ENCODE assay signal across 6 worm cellular contexts in genomic region chrX:6399450-6399849, ce11.
A peak's percentile ranks its signal among the peaks of the same experiment; 100 is the strongest.
TF ChIP-seq lines count a peak whose summit lies in the region.

No protein-coding gene starts in this region.

TF ChIP-seq in whole organism, L1 larva, 84 proteins besides CTCF, POLR2A, EP300 and RAD21:
- TF ChIP-seq lin-35 (GFP tag; optimal IDR thresholded peaks at IDR 0.05; lab: Kevin White, UChicago) (no peak), nhr-11 (tag; optimal IDR thresholded peaks at IDR 0.05; lab: Kevin White, UChicago) (no peak), lin-14 (GFP tag; optimal IDR thresholded peaks at IDR 0.05; lab: Kevin White, UChicago) (peak; percentile 49), pqm-1 (tag; optimal IDR thresholded peaks at IDR 0.05; lab: Kevin White, UChicago) (no peak), blmp-1 (tag; optimal IDR thresholded peaks at IDR 0.05; lab: Kevin White, UChicago) (no peak), ets-5 (GFP tag; IDR thresholded peaks at IDR 0.05; lab: Robert Waterston, UW) (no peak), nhr-85 (tag; lab: Kevin White, UChicago) (no peak), nhr-71 (tag; optimal IDR thresholded peaks at IDR 0.05; lab: Kevin White, UChicago) (peak; percentile 17), nhr-84 (tag; optimal IDR thresholded peaks at IDR 0.05; lab: Kevin White, UChicago) (no peak), rnt-1 (tag; optimal IDR thresholded peaks at IDR 0.05; lab: Kevin White, UChicago) (peak; percentile 57), lir-3 (tag; optimal IDR thresholded peaks at IDR 0.05; lab: Kevin White, UChicago; ENCODE audit: poor library complexity) (no peak)
TF ChIP-seq in whole organism, L1 larva: peak in this region for 3.

TF ChIP-seq in whole organism, L2 larva, 48 proteins besides CTCF, POLR2A, EP300 and RAD21:
- TF ChIP-seq F13H6.1 (tag; optimal IDR thresholded peaks at IDR 0.05; lab: Kevin White, UChicago) (peak; percentile 6), C34F6.9 (tag; optimal IDR thresholded peaks at IDR 0.05; lab: Kevin White, UChicago) (peak; percentile 8), lsy-2 (tag; optimal IDR thresholded peaks at IDR 0.05; lab: Kevin White, UChicago) (peak in 1 of 2 experiments; percentile 5), Y55F3AM.14 (GFP tag; optimal IDR thresholded peaks at IDR 0.05; lab: Kevin White, UChicago) (no peak)
TF ChIP-seq in whole organism, L2 larva: peak in this region for 3.

TF ChIP-seq in whole organism, L3 larva, 47 proteins besides CTCF, POLR2A, EP300 and RAD21:
- TF ChIP-seq mdl-1 (tag; optimal IDR thresholded peaks at IDR 0.05; lab: Kevin White, UChicago) (no peak), nfya-1 (tag; optimal IDR thresholded peaks at IDR 0.05; lab: Kevin White, UChicago; ENCODE audit: insufficient read depth) (peak; percentile 10)

TF ChIP-seq in whole organism, L4 larva, 104 proteins besides CTCF, POLR2A, EP300 and RAD21:
- TF ChIP-seq fos-1 (tag; optimal IDR thresholded peaks at IDR 0.05; lab: Kevin White, UChicago) (no peak), aly-2 (tag; optimal IDR thresholded peaks at IDR 0.05; lab: Kevin White, UChicago) (no peak), nhr-11 (tag; optimal IDR thresholded peaks at IDR 0.05; lab: Kevin White, UChicago) (peak; percentile 27), nhr-76 (tag; optimal IDR thresholded peaks at IDR 0.05; lab: Kevin White, UChicago) (no peak), snpc-1.2 (GFP tag; IDR thresholded peaks at IDR 0.05; lab: Robert Waterston, UW) (no peak), pqm-1 (tag; optimal IDR thresholded peaks at IDR 0.05; lab: Kevin White, UChicago) (no peak), mep-1 (tag; optimal IDR thresholded peaks at IDR 0.05; lab: Kevin White, UChicago) (no peak), T26A8.4 (GFP tag; IDR thresholded peaks at IDR 0.05; lab: Robert Waterston, UW) (no peak), mxl-2 (GFP tag; conservative IDR thresholded peaks at IDR 0.05; lab: Robert Waterston, UW) (no peak), pha-4 (GFP tag; IDR thresholded peaks at IDR 0.05; lab: Robert Waterston, UW) (no peak), pha-4 (tag; optimal IDR thresholded peaks at IDR 0.05; lab: Kevin White, UChicago) (no peak), ZK546.5 (tag; optimal IDR thresholded peaks at IDR 0.05; lab: Kevin White, UChicago) (no peak), attf-4 (tag; optimal IDR thresholded peaks at IDR 0.05; lab: Kevin White, UChicago) (no peak), hlh-30 (tag; optimal IDR thresholded peaks at IDR 0.05; lab: Kevin White, UChicago; ENCODE audit: insufficient read depth) (no peak), zip-11 (GFP tag; IDR thresholded peaks at IDR 0.05; lab: Robert Waterston, UW) (no peak), lin-38 (GFP tag; IDR thresholded peaks at IDR 0.05; lab: Robert Waterston, UW) (no peak), aha-1 (tag; lab: Kevin White, UChicago) (peak; percentile 75), lsy-2 (tag; optimal IDR thresholded peaks at IDR 0.05; lab: Kevin White, UChicago) (no peak), unc-62 (GFP tag; optimal IDR thresholded peaks at IDR 0.05 in 1 of 2; lab: Kevin White, UChicago) (peak in 1 of 2 experiments; percentile 3), unc-62 (tag; optimal IDR thresholded peaks at IDR 0.05; lab: Kevin White, UChicago) (no peak), madf-9 (GFP tag; conservative IDR thresholded peaks at IDR 0.05; lab: Robert Waterston, UW) (no peak), ceh-44 (GFP tag; IDR thresholded peaks at IDR 0.05; lab: Robert Waterston, UW) (no peak), php-3 (GFP tag; IDR thresholded peaks at IDR 0.05; lab: Robert Waterston, UW) (no peak), F37D6.2 (tag; optimal IDR thresholded peaks at IDR 0.05; lab: Kevin White, UChicago) (no peak), vab-7 (GFP tag; IDR thresholded peaks at IDR 0.05; lab: Robert Waterston, UW) (no peak)

TF ChIP-seq in whole organism, late embryonic, 69 proteins besides CTCF, POLR2A, EP300 and RAD21:
- no peak for TF ChIP-seq ceh-45 (GFP tag; IDR thresholded peaks at IDR 0.05; lab: Robert Waterston, UW)
- peak; percentile 9 for TF ChIP-seq ceh-18 (tag; optimal IDR thresholded peaks at IDR 0.05; lab: Kevin White, UChicago)
- TF ChIP-seq ceh-22 (tag; optimal IDR thresholded peaks at IDR 0.05; lab: Kevin White, UChicago): no peak
- TF ChIP-seq F13H6.1 (tag; optimal IDR thresholded peaks at IDR 0.05; lab: Kevin White, UChicago): no peak
- no peak for TF ChIP-seq ceh-30 (tag; optimal IDR thresholded peaks at IDR 0.05; lab: Kevin White, UChicago)
- TF ChIP-seq unc-42 (tag; optimal IDR thresholded peaks at IDR 0.05; lab: Kevin White, UChicago): no peak
- TF ChIP-seq unc-3 (GFP tag; conservative IDR thresholded peaks at IDR 0.05; lab: Robert Waterston, UW): no peak
- TF ChIP-seq unc-3 (tag; optimal IDR thresholded peaks at IDR 0.05; lab: Kevin White, UChicago): no peak
- TF ChIP-seq rnt-1 (tag; optimal IDR thresholded peaks at IDR 0.05; lab: Kevin White, UChicago): peak; percentile 29
- TF ChIP-seq C38D4.7 (GFP tag; optimal IDR thresholded peaks at IDR 0.05; lab: Kevin White, UChicago): no peak
- no peak for TF ChIP-seq ceh-34 (tag; optimal IDR thresholded peaks at IDR 0.05; lab: Kevin White, UChicago)
- no peak for TF ChIP-seq ttx-3 (tag; optimal IDR thresholded peaks at IDR 0.05; lab: Kevin White, UChicago)
- TF ChIP-seq fkh-6 (tag; optimal IDR thresholded peaks at IDR 0.05; lab: Kevin White, UChicago): no peak
- TF ChIP-seq gmeb-2 (tag; optimal IDR thresholded peaks at IDR 0.05; lab: Kevin White, UChicago): no peak

TF ChIP-seq in whole organism, mixed stage, embryonic, 35 proteins besides CTCF, POLR2A, EP300 and RAD21:
- peak; percentile 61 for TF ChIP-seq unc-62 (GFP tag; optimal IDR thresholded peaks at IDR 0.05; lab: Kevin White, UChicago)
- TF ChIP-seq hlh-1 (tag; optimal IDR thresholded peaks at IDR 0.05; lab: Kevin White, UChicago): peak; percentile 79
- peak; percentile 44 for TF ChIP-seq unc-120 (tag; optimal IDR thresholded peaks at IDR 0.05; lab: Kevin White, UChicago; ENCODE audit: poor library complexity, severe bottlenecking)
- TF ChIP-seq nhr-237 (tag; optimal IDR thresholded peaks at IDR 0.05; lab: Kevin White, UChicago): no peak
TF ChIP-seq in whole organism, mixed stage, embryonic: peak in this region for 3.

Comparison
In these comparisons a context has a peak if more than half of its experiments do, and no peak if none do; other contexts are left out.
1. Of the 29 proteins assayed by ChIP-seq in both whole organism, L4 larva and whole organism, L1 larva: peak only in whole organism, L4 larva: aha-1 and nhr-11; only in whole organism, L1 larva: none; in both: none; in neither: 26; mixed calls (peak in some experiments, not most) for 1.